Fruit fly (Drosophila melanogaster): ENCODE results near the gene CG3982.

Gene CG3982

dm6 chr3L:9383345-9384075 is 33.7 kb downstream of the CG3982 start, which contains the start of gene Hsp27 (continued):
- TF ChIP-seq CG6175 (GFP tag; IDR thresholded peaks at IDR 0.05), result peak; percentile 97
- peak; percentile 97 for TF ChIP-seq zen (tag; optimal IDR thresholded peaks at IDR 0.05)
- TF ChIP-seq crol (GFP tag; IDR thresholded peaks at IDR 0.05), result peak; percentile 75
- TF ChIP-seq Elba2 (GFP tag; optimal IDR thresholded peaks at IDR 0.05), result peak; percentile 50
- no peak for TF ChIP-seq Scr (GFP tag; IDR thresholded peaks at IDR 0.05; ENCODE audit: partially characterized antibody)
- TF ChIP-seq toy (GFP tag; IDR thresholded peaks at IDR 0.05), result peak; percentile 93
- TF ChIP-seq CG1603 (tag; optimal IDR thresholded peaks at IDR 0.05), result peak; percentile 96
- TF ChIP-seq CG10321 (GFP tag; IDR thresholded peaks at IDR 0.05), result peak; percentile 80
- TF ChIP-seq CkIIα-i1 (GFP tag; IDR thresholded peaks at IDR 0.05), result peak; percentile 82
- TF ChIP-seq abd-A (tag; optimal IDR thresholded peaks at IDR 0.05), result peak; percentile 64
- peak; percentile 86 for TF ChIP-seq HLH54F (GFP tag; optimal IDR thresholded peaks at IDR 0.05)
- TF ChIP-seq en (GFP tag; optimal IDR thresholded peaks at IDR 0.05), result peak; percentile 65
- peak; percentile 99 for TF ChIP-seq dmrt99B (tag; optimal IDR thresholded peaks at IDR 0.05)
- TF ChIP-seq slbo (GFP tag; IDR thresholded peaks at IDR 0.05), result peak; percentile 99
- peak; percentile 93 for TF ChIP-seq Jarid2 (GFP tag; optimal IDR thresholded peaks at IDR 0.05)
- peak; percentile 98 for TF ChIP-seq Meics (GFP tag; optimal IDR thresholded peaks at IDR 0.05)
- TF ChIP-seq CG4404 (GFP tag; IDR thresholded peaks at IDR 0.05), result peak; percentile 99
- TF ChIP-seq repo (GFP tag; optimal IDR thresholded peaks at IDR 0.05), result peak; percentile 89
- peak; percentile 99 for TF ChIP-seq ems (GFP tag; optimal IDR thresholded peaks at IDR 0.05)
- peak; percentile 98 for TF ChIP-seq CG11456 (GFP tag; IDR thresholded peaks at IDR 0.05)
- TF ChIP-seq sc (optimal IDR thresholded peaks at IDR 0.05), result no peak
- peak; percentile 98 for TF ChIP-seq sc (GFP tag; optimal IDR thresholded peaks at IDR 0.05)
- TF ChIP-seq CG6654 (GFP tag; optimal IDR thresholded peaks at IDR 0.05), result peak; percentile 94
- peak; percentile 99 for TF ChIP-seq CG31441 (GFP tag; IDR thresholded peaks at IDR 0.05)
- TF ChIP-seq Dref (GFP tag; IDR thresholded peaks at IDR 0.05), result peak; percentile 40
- TF ChIP-seq salm (tag; optimal IDR thresholded peaks at IDR 0.05), result peak; percentile 97
- peak; percentile 33 for TF ChIP-seq Kr (GFP tag; optimal IDR thresholded peaks at IDR 0.05)
- peak; percentile 96 for TF ChIP-seq rib (GFP tag; IDR thresholded peaks at IDR 0.05)
- TF ChIP-seq Dek (tag; optimal IDR thresholded peaks at IDR 0.05), result peak; percentile 97
- TF ChIP-seq CG6683 (GFP tag; optimal IDR thresholded peaks at IDR 0.05), result peak; percentile 95
- peak; percentile 33; the same call in 1 of the 2 replicates for TF ChIP-seq CG42726 (GFP tag; IDR thresholded peaks at IDR 0.05; ENCODE audit: partially characterized antibody)
- TF ChIP-seq ssp (GFP tag; IDR thresholded peaks at IDR 0.05), result peak; percentile 94
- peak; percentile 99 for TF ChIP-seq ind (GFP tag; optimal IDR thresholded peaks at IDR 0.05)
- TF ChIP-seq Gsc (GFP tag; IDR thresholded peaks at IDR 0.05), result peak; percentile 97
- peak; percentile 86 for TF ChIP-seq CG8944 (GFP tag; optimal IDR thresholded peaks at IDR 0.05)
- peak; percentile 97 for TF ChIP-seq cwo (GFP tag; optimal IDR thresholded peaks at IDR 0.05)
- TF ChIP-seq oc (tag; optimal IDR thresholded peaks at IDR 0.05), result peak; percentile 99
- peak; percentile 90 for TF ChIP-seq aop (GFP tag; IDR thresholded peaks at IDR 0.05)
- TF ChIP-seq fd3F (GFP tag; optimal IDR thresholded peaks at IDR 0.05), result peak; percentile 94
- TF ChIP-seq so (GFP tag; IDR thresholded peaks at IDR 0.05), result peak; percentile 96
- TF ChIP-seq Oaz (GFP tag; IDR thresholded peaks at IDR 0.05), result peak; percentile 89
- TF ChIP-seq run (tag; optimal IDR thresholded peaks at IDR 0.05), result peak; percentile 95
- TF ChIP-seq Adf1 (GFP tag; IDR thresholded peaks at IDR 0.05), result peak; percentile 87
- TF ChIP-seq CG10209 (GFP tag; optimal IDR thresholded peaks at IDR 0.05), result peak; percentile 98
- TF ChIP-seq sd (tag; optimal IDR thresholded peaks at IDR 0.05), result peak; percentile 90
- peak; percentile 91 to 97 for TF ChIP-seq Hr51 (GFP tag; optimal IDR thresholded peaks at IDR 0.05)
- peak; percentile 99 for TF ChIP-seq Ptx1 (GFP tag; IDR thresholded peaks at IDR 0.05)
- TF ChIP-seq D (optimal IDR thresholded peaks at IDR 0.05), result no peak
- TF ChIP-seq D (GFP tag; optimal IDR thresholded peaks at IDR 0.05), result peak; percentile 98
- TF ChIP-seq Sox102F (GFP tag; optimal IDR thresholded peaks at IDR 0.05), result peak; percentile 99

All from whole organism, embryonic.